Worm (Caenorhabditis elegans) whole organism, L1 larva: ENCODE measurements around the gene nspg-5.

Experiments used
- aha-1 ChIP-seq: fragments of 150-350 bp; optimal IDR thresholded peaks from 2 replicates; lab custom pipeline; 2014; ENCODE audit warnings: missing biosample characterization, missing genetic modification characterization
- ama-1 ChIP-seq: fragments of 150-350 bp; optimal IDR thresholded peaks from 2 replicates; lab custom pipeline; 2014
- blmp-1 ChIP-seq: fragments of 150-350 bp; optimal IDR thresholded peaks from 2 replicates; lab custom pipeline; 2014; ENCODE audit warnings: missing biosample characterization, missing genetic modification characterization
- ceh-88 ChIP-seq: fragments of 200-800 bp; sonication (Bioruptor generic); IDR thresholded peaks from 2 replicates; pipeline ENCODE4 v1.3.6; 2022; ENCODE audit warnings: missing genetic modification characterization, missing compliant biosample characterization
- elt-3 ChIP-seq, 6 experiments: fragments of 150-350 bp in 1 of 6; sonication (generic microtip); optimal IDR thresholded peaks; 2 replicates each; lab custom pipeline; 2017 to 2018; ENCODE audit warnings: missing biosample characterization in 6 of 6, missing genetic modification characterization in 6 of 6, inconsistent platforms in 1 of 6
- lir-3 ChIP-seq: sonication (generic microtip); optimal IDR thresholded peaks from 2 replicates; lab custom pipeline; 2016; ENCODE audit warnings: mild to moderate bottlenecking, missing genetic modification characterization, moderate library complexity, missing compliant biosample characterization; ENCODE audit not compliant: poor library complexity
- mep-1 ChIP-seq: fragments of 150-350 bp; optimal IDR thresholded peaks from 2 replicates; lab custom pipeline; 2014; ENCODE audit warnings: missing biosample characterization, missing genetic modification characterization
- nhr-237 ChIP-seq: fragments of 150-350 bp; optimal IDR thresholded peaks from 2 replicates; lab custom pipeline; 2014; ENCODE audit warnings: missing biosample characterization, missing genetic modification characterization
- nhr-28 ChIP-seq: fragments of 150-350 bp; optimal IDR thresholded peaks from 2 replicates; lab custom pipeline; 2014; ENCODE audit warnings: missing biosample characterization, missing genetic modification characterization
- nhr-76 ChIP-seq: sonication (generic microtip); optimal IDR thresholded peaks from 2 replicates; lab custom pipeline; 2017; ENCODE audit warnings: missing biosample characterization, missing genetic modification characterization
- sptf-1 ChIP-seq: fragments of 150-350 bp; optimal IDR thresholded peaks from 2 replicates; lab custom pipeline; 2014; ENCODE audit warnings: missing biosample characterization, missing genetic modification characterization
- unc-62 ChIP-seq: fragments of 150-350 bp; optimal IDR thresholded peaks from 2 replicates; lab custom pipeline; 2014; ENCODE audit warnings: missing biosample characterization, missing genetic modification reagents, missing genetic modification characterization

ce11 chrX:2942327-2942726, 39.5 kb upstream of the nspg-5 start:
- TF ChIP-seq lir-3 (tag; lab: Kevin White, UChicago) = no peak
- TF ChIP-seq mep-1 (tag; lab: Kevin White, UChicago) = no peak
- TF ChIP-seq elt-3 (tag; optimal IDR thresholded peaks at IDR 0.05; lab: Kevin White, UChicago) = no peak
- no peak for TF ChIP-seq sptf-1 (tag; lab: Kevin White, UChicago)
- no peak for TF ChIP-seq unc-62 (GFP tag; lab: Kevin White, UChicago)
- TF ChIP-seq ama-1 (lab: Kevin White, UChicago) = no peak
- no peak for TF ChIP-seq ceh-88
- no peak for TF ChIP-seq nhr-28
- no peak for TF ChIP-seq aha-1 (tag; lab: Kevin White, UChicago)
- no peak for TF ChIP-seq nhr-76 (tag; lab: Kevin White, UChicago)
- no peak for TF ChIP-seq nhr-237 (tag; lab: Kevin White, UChicago)
- TF ChIP-seq blmp-1 (tag; lab: Kevin White, UChicago) = no peak
